Worm (Caenorhabditis elegans): ENCODE results near the gene vps-37.

Gene vps-37

ce11 chrV:5579666-5580065 is 12.8 kb upstream of the vps-37 start:
- TF ChIP-seq mdl-1 (tag; optimal IDR thresholded peaks at IDR 0.05) (no peak), nhr-237 (tag; optimal IDR thresholded peaks at IDR 0.05) (no peak), aly-2 (tag; optimal IDR thresholded peaks at IDR 0.05) (no peak), mbf-1 (tag; optimal IDR thresholded peaks at IDR 0.05) (no peak), ama-1 (optimal IDR thresholded peaks at IDR 0.05) (no peak), lin-39 (tag; optimal IDR thresholded peaks at IDR 0.05) (no peak), peb-1 (tag; optimal IDR thresholded peaks at IDR 0.05) (no peak), nhr-11 (tag; optimal IDR thresholded peaks at IDR 0.05) (no peak)

ce11 chrV:5580517-5580916 is 12.0 kb upstream of the vps-37 start:
- TF ChIP-seq aly-2 (tag; optimal IDR thresholded peaks at IDR 0.05), result no peak
- no peak for TF ChIP-seq R02D3.7 (tag; optimal IDR thresholded peaks at IDR 0.05)
- no peak for TF ChIP-seq nhr-10 (tag; optimal IDR thresholded peaks at IDR 0.05)
- TF ChIP-seq lin-13 (GFP tag; optimal IDR thresholded peaks at IDR 0.05), result no peak
- peak; percentile 10 for TF ChIP-seq nhr-25 (tag; optimal IDR thresholded peaks at IDR 0.05)
- TF ChIP-seq nhr-12 (tag; optimal IDR thresholded peaks at IDR 0.05), result no peak
- peak; percentile 57 for TF ChIP-seq F13H6.1 (tag; optimal IDR thresholded peaks at IDR 0.05)
- TF ChIP-seq dmd-4 (tag; optimal IDR thresholded peaks at IDR 0.05), result no peak
- no peak for TF ChIP-seq blmp-1 (tag; optimal IDR thresholded peaks at IDR 0.05; ENCODE audit: insufficient read depth)
- TF ChIP-seq sem-4 (tag; optimal IDR thresholded peaks at IDR 0.05), result peak; percentile 26
- TF ChIP-seq lin-39 (tag; optimal IDR thresholded peaks at IDR 0.05), result no peak
- peak; percentile 80 for TF ChIP-seq unc-55 (GFP tag; optimal IDR thresholded peaks at IDR 0.05)
- no peak for TF ChIP-seq peb-1 (tag; optimal IDR thresholded peaks at IDR 0.05)
- TF ChIP-seq mdl-1 (tag; optimal IDR thresholded peaks at IDR 0.05), result no peak
- no peak for TF ChIP-seq unc-62 (GFP tag; optimal IDR thresholded peaks at IDR 0.05)
- TF ChIP-seq Y55F3AM.14 (GFP tag; optimal IDR thresholded peaks at IDR 0.05), result no peak
- peak; percentile 58 for TF ChIP-seq zag-1 (tag; optimal IDR thresholded peaks at IDR 0.05)
- peak; percentile 34 for TF ChIP-seq ama-1 (optimal IDR thresholded peaks at IDR 0.05)
- no peak for TF ChIP-seq ceh-82 (tag; optimal IDR thresholded peaks at IDR 0.05)
- no peak for TF ChIP-seq nhr-11 (tag; optimal IDR thresholded peaks at IDR 0.05)
- TF ChIP-seq crh-2 (tag; optimal IDR thresholded peaks at IDR 0.05), result peak; percentile 79
- TF ChIP-seq nhr-23 (tag; optimal IDR thresholded peaks at IDR 0.05), result no peak
- TF ChIP-seq skn-1 (tag; optimal IDR thresholded peaks at IDR 0.05), result no peak
- no peak for TF ChIP-seq nhr-237 (tag; optimal IDR thresholded peaks at IDR 0.05)
- TF ChIP-seq ztf-1 (GFP tag; conservative IDR thresholded peaks at IDR 0.05), result no peak
- TF ChIP-seq sma-9 (GFP tag; optimal IDR thresholded peaks at IDR 0.05), result peak; percentile 65
- TF ChIP-seq sma-9 (tag; optimal IDR thresholded peaks at IDR 0.05), result no peak
- no peak for TF ChIP-seq sma-3 (GFP tag; optimal IDR thresholded peaks at IDR 0.05)
- TF ChIP-seq ztf-4 (tag; optimal IDR thresholded peaks at IDR 0.05), result no peak
- TF ChIP-seq C34F6.9 (tag; optimal IDR thresholded peaks at IDR 0.05), result peak; percentile 87
- TF ChIP-seq nhr-129 (tag; optimal IDR thresholded peaks at IDR 0.05), result peak; percentile 86
- TF ChIP-seq unc-39 (tag; optimal IDR thresholded peaks at IDR 0.05), result no peak
- TF ChIP-seq alr-1 (tag; optimal IDR thresholded peaks at IDR 0.05), result no peak
- no peak for TF ChIP-seq egl-27 (tag; optimal IDR thresholded peaks at IDR 0.05)
- no peak for TF ChIP-seq nhr-77 (tag; optimal IDR thresholded peaks at IDR 0.05)
- TF ChIP-seq elt-3 (tag; optimal IDR thresholded peaks at IDR 0.05), result no peak
- TF ChIP-seq nhr-6 (tag; optimal IDR thresholded peaks at IDR 0.05), result no peak
- no peak for TF ChIP-seq nhr-21 (tag; optimal IDR thresholded peaks at IDR 0.05)
- no peak for TF ChIP-seq lin-11 (tag; optimal IDR thresholded peaks at IDR 0.05)
- no peak for TF ChIP-seq elt-1 (tag; optimal IDR thresholded peaks at IDR 0.05)
- TF ChIP-seq ceh-16 (tag; optimal IDR thresholded peaks at IDR 0.05), result no peak
- TF ChIP-seq fos-1 (tag; optimal IDR thresholded peaks at IDR 0.05), result peak; percentile 61
- TF ChIP-seq ZK546.5 (tag; optimal IDR thresholded peaks at IDR 0.05), result no peak
- TF ChIP-seq mab-5 (tag; optimal IDR thresholded peaks at IDR 0.05), result peak; percentile 32
- peak; percentile 61 to 84 for TF ChIP-seq lsy-2 (tag; optimal IDR thresholded peaks at IDR 0.05)
- no peak for TF ChIP-seq gmeb-1 (tag; optimal IDR thresholded peaks at IDR 0.05)
- no peak for TF ChIP-seq ztf-11 (tag; optimal IDR thresholded peaks at IDR 0.05)
- TF ChIP-seq snpc-4 (tag; optimal IDR thresholded peaks at IDR 0.05), result peak; percentile 44
- TF ChIP-seq mbf-1 (tag; optimal IDR thresholded peaks at IDR 0.05), result no peak

Measured in whole organism, L2 larva.